Fruit fly (Drosophila melanogaster): Measurements from ENCODE around the gene LManIV.

Gene LManIV

dm6 chr2L:8768660-8769138 lies 3.4 kb downstream of the LManIV start, which contains the start of gene LManIII:
Gene LManIII, minus strand, starts transcription at chr2L:8768710.
- TF ChIP-seq insv (optimal IDR thresholded peaks at IDR 0.05), result no peak
- no peak for TF ChIP-seq psq (optimal IDR thresholded peaks at IDR 0.05)
- TF ChIP-seq ttk (optimal IDR thresholded peaks at IDR 0.05), result no peak

DNA sequence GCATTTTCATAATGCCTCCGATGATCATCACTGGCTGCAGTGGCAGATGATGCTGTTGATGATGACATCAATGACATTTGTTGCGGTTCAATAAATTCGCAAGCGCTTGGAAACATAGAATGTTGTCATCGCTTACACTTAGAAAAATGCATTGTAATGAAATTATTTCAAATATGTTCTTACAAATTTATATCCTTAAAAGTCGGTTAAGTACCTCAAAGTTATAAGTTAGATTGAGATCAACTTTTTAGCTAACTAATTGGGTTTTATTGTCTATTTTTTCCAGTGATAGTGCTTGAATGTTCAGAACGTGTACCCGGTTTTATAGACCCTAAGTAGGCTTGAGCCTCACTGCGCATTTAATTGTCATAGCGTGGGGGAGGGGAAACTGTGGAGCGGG lies 9.3 kb downstream of the LManIV start:
- TF ChIP-seq insv (optimal IDR thresholded peaks at IDR 0.05) (no peak), ttk (optimal IDR thresholded peaks at IDR 0.05) (no peak), Myc (optimal IDR thresholded peaks at IDR 0.05) (no peak), Sin3A (optimal IDR thresholded peaks at IDR 0.05) (no peak), h (optimal IDR thresholded peaks at IDR 0.05) (no peak), psq (optimal IDR thresholded peaks at IDR 0.05) (no peak)

DNA sequence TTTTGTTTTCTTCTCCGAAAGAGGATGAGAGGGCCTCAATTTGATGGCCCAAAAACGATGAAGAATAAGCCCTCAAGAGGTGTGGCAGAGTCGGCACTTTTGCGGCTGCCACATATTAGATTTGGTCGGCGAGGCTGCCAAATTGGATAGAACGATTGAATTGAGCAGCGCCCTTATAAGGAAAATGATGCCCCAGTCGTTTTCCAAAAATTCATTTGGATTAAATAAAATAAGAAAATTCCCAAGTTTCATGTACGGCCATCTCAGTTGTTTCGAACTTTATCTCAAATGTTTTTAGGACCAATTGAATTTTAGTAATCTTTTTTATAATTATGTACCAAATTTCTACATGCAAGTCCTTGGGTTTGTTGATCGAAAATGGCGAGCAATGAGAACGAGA lies 20.1 kb downstream of the LManIV start, which contains the start of the genes CG45307 and CG12438:
Gene CG45307 (minus strand): TSS at position 101 of the 400 bp plus-strand sequence.
Gene CG12438 (plus strand): TSS at position 264 of the 400 bp plus-strand sequence.
- TF ChIP-seq psq (optimal IDR thresholded peaks at IDR 0.05) (no peak), h (optimal IDR thresholded peaks at IDR 0.05) (no peak), Sin3A (optimal IDR thresholded peaks at IDR 0.05) (no peak), ttk (optimal IDR thresholded peaks at IDR 0.05) (no peak), Myc (optimal IDR thresholded peaks at IDR 0.05) (no peak), insv (optimal IDR thresholded peaks at IDR 0.05) (no peak)

DNA sequence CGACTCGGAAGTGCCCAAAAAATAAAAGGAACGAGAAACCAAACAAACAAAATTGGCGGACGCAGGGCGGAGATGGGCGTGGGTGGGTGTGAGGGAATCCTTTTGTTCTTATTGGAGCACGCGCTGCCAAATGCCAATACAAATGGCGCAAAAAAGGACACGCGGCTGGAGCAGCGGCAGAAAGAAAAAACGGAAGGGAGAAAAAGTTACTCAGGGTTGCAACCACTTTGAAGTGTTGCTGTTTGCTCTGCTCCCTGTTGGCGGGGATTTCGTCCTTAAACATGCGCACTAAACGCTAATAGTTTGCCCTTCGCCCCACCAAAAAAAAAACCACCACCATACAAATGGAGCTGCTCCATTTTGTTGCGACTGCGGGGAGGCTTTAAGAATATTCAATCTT lies 24.7 kb downstream of the LManIV start:
- no peak for TF ChIP-seq Myc (optimal IDR thresholded peaks at IDR 0.05)

DNA sequence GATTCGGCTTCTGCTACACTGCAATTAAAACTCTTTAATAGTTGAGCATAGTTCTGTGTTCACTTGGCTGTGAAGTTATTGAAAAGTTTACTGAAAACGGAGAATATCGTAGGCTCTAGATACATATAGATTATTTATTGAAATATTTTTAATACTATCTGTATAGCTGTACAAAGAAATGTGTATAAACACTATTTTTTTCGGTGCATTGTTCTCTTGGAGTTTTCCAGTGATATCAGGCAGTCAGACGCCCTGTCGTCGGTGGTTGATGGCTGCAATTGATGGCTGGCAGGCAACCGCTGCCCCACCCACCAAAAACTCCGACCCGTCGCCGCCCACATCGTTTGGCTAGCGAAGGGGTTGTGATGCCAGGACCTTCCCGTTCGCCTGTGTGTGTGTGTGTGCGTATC lies 25.8 kb downstream of the LManIV start:
- TF ChIP-seq Myc (optimal IDR thresholded peaks at IDR 0.05) (no peak), h (optimal IDR thresholded peaks at IDR 0.05) (no peak), insv (optimal IDR thresholded peaks at IDR 0.05) (no peak), ttk (optimal IDR thresholded peaks at IDR 0.05) (no peak), Sin3A (optimal IDR thresholded peaks at IDR 0.05) (no peak), psq (optimal IDR thresholded peaks at IDR 0.05) (no peak)

DNA sequence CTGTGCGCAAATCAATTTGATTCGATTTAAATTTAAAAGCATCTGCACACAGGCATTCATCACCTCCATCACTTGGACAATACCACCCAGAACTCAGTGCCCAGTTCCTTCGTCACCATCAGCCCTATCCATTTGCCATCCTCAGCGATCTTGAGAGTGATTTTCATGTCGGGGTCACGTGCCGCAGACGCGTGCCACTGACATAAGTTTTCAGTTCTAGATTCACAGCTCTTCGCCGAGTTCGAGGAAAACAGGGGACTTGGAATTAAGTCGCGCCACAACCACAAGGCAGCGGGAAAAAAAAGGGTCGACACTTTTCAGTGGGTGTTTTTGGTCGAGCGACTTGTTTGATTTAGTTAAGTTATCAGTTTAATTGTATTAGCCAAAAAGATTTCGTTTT lies 29.1 kb downstream of the LManIV start:
- no peak for TF ChIP-seq Myc (optimal IDR thresholded peaks at IDR 0.05)
- TF ChIP-seq Sin3A (optimal IDR thresholded peaks at IDR 0.05), result no peak
- TF ChIP-seq insv (optimal IDR thresholded peaks at IDR 0.05), result no peak
- no peak for TF ChIP-seq ttk (optimal IDR thresholded peaks at IDR 0.05)
- TF ChIP-seq h (optimal IDR thresholded peaks at IDR 0.05), result no peak

dm6 chr2L:8740757-8741278 lies 31.3 kb downstream of the LManIV start:
- TF ChIP-seq ttk (optimal IDR thresholded peaks at IDR 0.05) (no peak), psq (optimal IDR thresholded peaks at IDR 0.05) (no peak), insv (optimal IDR thresholded peaks at IDR 0.05) (no peak), Myc (optimal IDR thresholded peaks at IDR 0.05) (no peak), h (optimal IDR thresholded peaks at IDR 0.05) (no peak), Sin3A (optimal IDR thresholded peaks at IDR 0.05) (no peak)

DNA sequence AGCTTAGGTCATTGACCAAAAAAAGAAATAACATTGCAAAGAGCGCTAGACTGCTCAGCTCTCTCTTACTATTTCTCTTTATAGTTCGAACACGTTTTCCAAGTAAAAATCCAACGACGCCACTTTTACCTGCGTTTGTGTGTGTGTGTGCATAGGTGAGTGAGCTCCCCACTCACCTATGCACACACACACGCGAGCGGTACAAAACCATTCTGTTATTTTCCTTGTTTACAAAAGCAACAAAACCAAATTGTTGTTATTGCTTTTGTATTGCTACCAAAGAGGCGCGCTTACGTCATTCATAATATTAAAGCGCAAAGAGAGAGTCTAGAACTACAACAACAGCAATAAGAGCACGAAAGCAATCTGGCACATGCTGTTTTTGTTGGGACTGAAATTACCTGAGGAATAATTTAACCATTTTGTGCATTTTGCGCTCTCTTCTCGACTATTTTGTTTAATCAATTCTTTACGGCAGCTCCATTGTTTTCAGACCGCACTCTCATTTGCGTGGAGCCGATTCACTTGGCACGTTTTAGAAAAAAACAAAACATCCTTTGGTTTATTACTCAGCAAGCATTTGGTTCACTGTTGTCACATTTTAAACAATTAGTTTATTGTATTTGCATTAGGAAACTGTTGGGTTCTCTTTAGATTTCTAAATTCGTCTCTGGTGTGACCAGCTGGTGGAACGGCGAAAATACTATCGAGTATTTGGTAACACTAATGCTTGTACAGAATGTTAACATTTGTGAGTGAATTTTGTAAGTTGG lies 32.0 kb downstream of the LManIV start, which contains the start of gene raw:
Gene raw (minus strand): TSS at position 677 of the 773 bp plus-strand sequence.
- no peak for TF ChIP-seq Sin3A (optimal IDR thresholded peaks at IDR 0.05)
- no peak for TF ChIP-seq h (optimal IDR thresholded peaks at IDR 0.05)
- no peak for TF ChIP-seq psq (optimal IDR thresholded peaks at IDR 0.05)
- TF ChIP-seq insv (optimal IDR thresholded peaks at IDR 0.05), result no peak
- no peak for TF ChIP-seq Myc (optimal IDR thresholded peaks at IDR 0.05)
- TF ChIP-seq ttk (optimal IDR thresholded peaks at IDR 0.05), result no peak

- TF ChIP-seq Sin3A (optimal IDR thresholded peaks at IDR 0.05) (no peak), insv (optimal IDR thresholded peaks at IDR 0.05) (no peak), psq (optimal IDR thresholded peaks at IDR 0.05) (no peak), h (optimal IDR thresholded peaks at IDR 0.05) (no peak), ttk (optimal IDR thresholded peaks at IDR 0.05) (no peak), Myc (optimal IDR thresholded peaks at IDR 0.05) (no peak)
These were observed 33.9 kb downstream of the LManIV start for dm6 chr2L:8738253-8738665.

DNA sequence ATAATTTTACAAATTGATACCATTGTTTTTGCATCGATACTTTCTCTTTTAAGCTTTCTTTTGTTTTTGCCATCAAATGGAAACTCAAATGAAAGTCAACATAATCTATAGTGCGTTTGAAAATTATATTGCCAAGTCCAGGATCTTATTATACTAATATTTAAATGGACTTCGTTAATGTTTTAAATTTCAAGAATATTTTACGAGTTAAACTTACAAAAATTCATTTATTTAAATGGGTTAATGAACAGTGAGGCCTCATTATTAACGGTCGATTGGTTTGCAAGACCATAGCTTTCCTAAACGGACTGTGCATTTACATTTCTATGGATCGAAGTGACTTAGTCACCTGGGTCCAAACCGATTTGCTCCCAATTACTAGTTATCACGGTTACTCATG lies 35.8 kb downstream of the LManIV start:
- no peak for TF ChIP-seq psq (optimal IDR thresholded peaks at IDR 0.05)
- TF ChIP-seq ttk (optimal IDR thresholded peaks at IDR 0.05), result no peak
- no peak for TF ChIP-seq h (optimal IDR thresholded peaks at IDR 0.05)
- TF ChIP-seq Sin3A (optimal IDR thresholded peaks at IDR 0.05), result no peak
- no peak for TF ChIP-seq Myc (optimal IDR thresholded peaks at IDR 0.05)
- TF ChIP-seq insv (optimal IDR thresholded peaks at IDR 0.05), result no peak

- TF ChIP-seq insv (optimal IDR thresholded peaks at IDR 0.05) (no peak), h (optimal IDR thresholded peaks at IDR 0.05) (no peak), ttk (optimal IDR thresholded peaks at IDR 0.05) (no peak), psq (optimal IDR thresholded peaks at IDR 0.05) (no peak), Myc (optimal IDR thresholded peaks at IDR 0.05) (no peak), Sin3A (optimal IDR thresholded peaks at IDR 0.05) (no peak)
These were observed 36.6 kb downstream of the LManIV start for dm6 chr2L:8735572-8735996.

- no peak for TF ChIP-seq ttk (optimal IDR thresholded peaks at IDR 0.05)
- TF ChIP-seq Sin3A (optimal IDR thresholded peaks at IDR 0.05), result no peak
- TF ChIP-seq psq (optimal IDR thresholded peaks at IDR 0.05), result no peak
- TF ChIP-seq insv (optimal IDR thresholded peaks at IDR 0.05), result no peak
- no peak for TF ChIP-seq Myc (optimal IDR thresholded peaks at IDR 0.05)
- TF ChIP-seq h (optimal IDR thresholded peaks at IDR 0.05), result no peak
These were observed 37.1 kb downstream of the LManIV start for dm6 chr2L:8734998-8735397.
